Worm (Caenorhabditis elegans): ENCODE results near the gene Y39A1A.3.

Y39A1A.3 gene

ce11 chrIII:10628360-10628759, 32.1 kb upstream of the Y39A1A.3 start:
- TF ChIP-seq ceh-34 (tag; optimal IDR thresholded peaks at IDR 0.05) (no peak), elt-4 (tag; optimal IDR thresholded peaks at IDR 0.05) (no peak), nfya-1 (tag; optimal IDR thresholded peaks at IDR 0.05) (peak; percentile 32), nhr-232 (tag; optimal IDR thresholded peaks at IDR 0.05) (no peak), ceh-30 (tag; optimal IDR thresholded peaks at IDR 0.05) (no peak)

ce11 chrIII:10624564-10624963, 28.3 kb upstream of the Y39A1A.3 start:
- TF ChIP-seq ets-4 (tag; optimal IDR thresholded peaks at IDR 0.05) (no peak), ceh-30 (tag; optimal IDR thresholded peaks at IDR 0.05) (no peak), K02D7.2 (tag; optimal IDR thresholded peaks at IDR 0.05) (peak; percentile 48), ahr-1 (tag; optimal IDR thresholded peaks at IDR 0.05) (no peak), pha-2 (tag; optimal IDR thresholded peaks at IDR 0.05) (peak; percentile 67), npax-4 (tag; optimal IDR thresholded peaks at IDR 0.05) (peak; percentile 22), hlh-13 (GFP tag; optimal IDR thresholded peaks at IDR 0.05) (peak; percentile 55), pha-4 (tag; optimal IDR thresholded peaks at IDR 0.05) (no peak), nhr-232 (tag; optimal IDR thresholded peaks at IDR 0.05) (peak; percentile 80), Y22D7AL.16 (tag; optimal IDR thresholded peaks at IDR 0.05) (peak; percentile 30), gmeb-2 (tag; optimal IDR thresholded peaks at IDR 0.05) (peak; percentile 43), fkh-10 (GFP tag; optimal IDR thresholded peaks at IDR 0.05) (no peak), dmd-4 (tag; optimal IDR thresholded peaks at IDR 0.05; ENCODE audit: borderline replicate concordance) (no peak), hlh-6 (tag; optimal IDR thresholded peaks at IDR 0.05) (peak; percentile 75), ref-2 (tag; optimal IDR thresholded peaks at IDR 0.05) (peak; percentile 37), fax-1 (tag; optimal IDR thresholded peaks at IDR 0.05) (peak; percentile 58), ztf-16 (tag; optimal IDR thresholded peaks at IDR 0.05) (peak; percentile 56), C08G9.2 (tag; optimal IDR thresholded peaks at IDR 0.05) (peak; percentile 66), ceh-6 (GFP tag; optimal IDR thresholded peaks at IDR 0.05) (peak; percentile 76), sox-2 (GFP tag; IDR thresholded peaks at IDR 0.05) (peak; percentile 77), zip-5 (tag; optimal IDR thresholded peaks at IDR 0.05) (no peak), ceh-2 (tag; optimal IDR thresholded peaks at IDR 0.05) (peak; percentile 36), dve-1 (tag; optimal IDR thresholded peaks at IDR 0.05) (peak; percentile 53), hlh-15 (tag; optimal IDR thresholded peaks at IDR 0.05) (no peak), eyg-1 (tag; optimal IDR thresholded peaks at IDR 0.05) (peak; percentile 31), ceh-31 (tag; optimal IDR thresholded peaks at IDR 0.05) (no peak), ceh-48 (tag; optimal IDR thresholded peaks at IDR 0.05) (peak; percentile 66), ceh-24 (tag; optimal IDR thresholded peaks at IDR 0.05) (no peak), hlh-8 (tag; optimal IDR thresholded peaks at IDR 0.05) (no peak), nhr-11 (tag; optimal IDR thresholded peaks at IDR 0.05) (no peak), ceh-19 (GFP tag; optimal IDR thresholded peaks at IDR 0.05) (peak; percentile 68), lin-11 (tag; optimal IDR thresholded peaks at IDR 0.05) (peak; percentile 70), K09A11.1 (tag; optimal IDR thresholded peaks at IDR 0.05; ENCODE audit: insufficient read depth) (no peak), ceh-14 (tag; optimal IDR thresholded peaks at IDR 0.05) (no peak), sox-4 (tag; optimal IDR thresholded peaks at IDR 0.05) (peak; percentile 65), tbx-7 (tag; optimal IDR thresholded peaks at IDR 0.05) (no peak), ceh-9 (tag; optimal IDR thresholded peaks at IDR 0.05) (peak; percentile 29), che-1 (tag; optimal IDR thresholded peaks at IDR 0.05) (peak; percentile 80), mec-3 (tag; optimal IDR thresholded peaks at IDR 0.05; ENCODE audit: borderline replicate concordance) (no peak), elt-4 (tag; optimal IDR thresholded peaks at IDR 0.05) (no peak), ceh-18 (tag; optimal IDR thresholded peaks at IDR 0.05) (peak; percentile 63), unc-86 (tag; optimal IDR thresholded peaks at IDR 0.05) (peak; percentile 70), ceh-34 (tag; optimal IDR thresholded peaks at IDR 0.05) (peak; percentile 41), syd-9 (tag; optimal IDR thresholded peaks at IDR 0.05) (peak; percentile 48), ttx-3 (tag; optimal IDR thresholded peaks at IDR 0.05) (peak; percentile 50), pat-9 (tag; optimal IDR thresholded peaks at IDR 0.05) (peak; percentile 65), nfya-1 (tag; optimal IDR thresholded peaks at IDR 0.05) (peak; percentile 26), ceh-45 (GFP tag; IDR thresholded peaks at IDR 0.05) (no peak), unc-42 (tag; optimal IDR thresholded peaks at IDR 0.05) (no peak), sdc-2 (tag; optimal IDR thresholded peaks at IDR 0.05) (peak; percentile 27), pax-1 (tag; optimal IDR thresholded peaks at IDR 0.05) (no peak)

All from whole organism, late embryonic.